Worm (Caenorhabditis elegans): Measurements from ENCODE around the gene grd-16.

- TF ChIP-seq ceh-13 (GFP tag; optimal IDR thresholded peaks at IDR 0.05) (no peak), aly-1 (tag; optimal IDR thresholded peaks at IDR 0.05) (no peak)
These were observed 25.3 kb upstream of the grd-16 start, which contains the start of gene C45G7.13 for ce11 chrIV:2451233-2451632.

Measured in whole organism, early embryonic.